Worm (Caenorhabditis elegans) whole organism, L4 larva: ENCODE data around the gene col-119.

Experiments used
- Y5F2A.4 ChIP-seq: fragments of 200-800 bp; sonication (Bioruptor generic); optimal IDR thresholded peaks from 2 replicates; lab custom pipeline; 2018; ENCODE audit warnings: mild to moderate bottlenecking, missing genetic modification characterization, missing compliant biosample characterization
- ZK546.5 ChIP-seq, 2 experiments: sonication (generic microtip); optimal IDR thresholded peaks; 2 replicates each; lab custom pipeline; 2017; ENCODE audit warnings: missing biosample characterization in 2 of 2, missing genetic modification characterization in 2 of 2
- ces-1 ChIP-seq: fragments of 150-350 bp; sonication (generic microtip); optimal IDR thresholded peaks from 4 replicates; lab custom pipeline; 2014; ENCODE audit warnings: missing biosample characterization, missing genetic modification reagents, missing genetic modification characterization
- egl-27 ChIP-seq: sonication (generic microtip); optimal IDR thresholded peaks from 3 replicates; lab custom pipeline; 2017; ENCODE audit warnings: missing biosample characterization, missing genetic modification reagents, missing genetic modification characterization
- lin-38 ChIP-seq: fragments of 200-800 bp; sonication (Bioruptor generic); IDR thresholded peaks from 2 replicates; pipeline ENCODE4 v1.3.6; 2022; ENCODE audit warnings: missing genetic modification reagents, missing genetic modification characterization, missing compliant biosample characterization
- lsy-2 ChIP-seq, 2 experiments: fragments of 150-350 bp in 1 of 2; sonication (generic microtip) in 1 of 2; optimal IDR thresholded peaks; 2 replicates each; lab custom pipeline; 2014 to 2017; ENCODE audit warnings: missing biosample characterization in 2 of 2, missing genetic modification characterization in 2 of 2
- mep-1 ChIP-seq: fragments of 150-350 bp; sonication (generic microtip); optimal IDR thresholded peaks from 3 replicates; lab custom pipeline; 2014; ENCODE audit warnings: missing biosample characterization, missing genetic modification characterization
- mxl-3 ChIP-seq: fragments of 200-800 bp; sonication (Bioruptor generic); optimal IDR thresholded peaks from 2 replicates; lab custom pipeline; 2018; ENCODE audit warnings: mild to moderate bottlenecking, missing genetic modification characterization, missing compliant biosample characterization
- nhr-11 ChIP-seq: fragments of 150-350 bp; optimal IDR thresholded peaks from 2 replicates; lab custom pipeline; 2014; ENCODE audit warnings: missing biosample characterization, missing genetic modification characterization
- nhr-25 ChIP-seq: sonication (generic microtip); optimal IDR thresholded peaks from 2 replicates; lab custom pipeline; 2017; ENCODE audit warnings: missing genetic modification characterization, mild to moderate bottlenecking, missing compliant biosample characterization, antibody characterized with exemption, moderate library complexity, borderline replicate concordance; ENCODE audit not compliant: insufficient read depth
- skn-1 ChIP-seq: fragments of 150-350 bp; optimal IDR thresholded peaks from 2 replicates; lab custom pipeline; 2014; ENCODE audit warnings: missing biosample characterization, missing genetic modification characterization

ce11 chrIV:9000664-9001063 lies 21.1 kb upstream of the col-119 start:
- TF ChIP-seq ZK546.5 (tag; optimal IDR thresholded peaks at IDR 0.05; lab: Kevin White, UChicago), result no peak
- TF ChIP-seq nhr-11, result no peak
- TF ChIP-seq lin-38 (GFP tag; lab: Robert Waterston, UW), result no peak
- no peak for TF ChIP-seq egl-27
- no peak for TF ChIP-seq nhr-25 (tag; lab: Kevin White, UChicago)
- no peak for TF ChIP-seq mxl-3 (GFP tag; lab: Kevin White, UChicago)
- TF ChIP-seq ces-1 (GFP tag; lab: Kevin White, UChicago), result no peak
- no peak for TF ChIP-seq mep-1 (tag; lab: Kevin White, UChicago)
- no peak for TF ChIP-seq skn-1 (tag; lab: Kevin White, UChicago)
- no peak for TF ChIP-seq lsy-2 (tag; optimal IDR thresholded peaks at IDR 0.05; lab: Kevin White, UChicago)
- no peak for TF ChIP-seq Y5F2A.4 (GFP tag; lab: Kevin White, UChicago)
